Fruit fly (Drosophila melanogaster) whole organism, embryonic: Measurements from ENCODE around the gene dlt.

ENCODE experiments used
- Ada2b ChIP-seq: fragments of 200-800 bp; sonication (Bioruptor generic); IDR thresholded peaks from 2 replicates; pipeline ENCODE4 v1.3.6; 2022; ENCODE audit warnings: missing biosample characterization, missing genetic modification characterization
- BEAF-32 ChIP-seq: fragments of 200-800 bp; sonication (Bioruptor generic); optimal IDR thresholded peaks from 3 replicates; lab custom pipeline; 2017; ENCODE audit warnings: missing biosample characterization, missing genetic modification characterization, mild to moderate bottlenecking, moderate library complexity, missing genetic modification reagents
- CG10654 ChIP-seq: fragments of 200-800 bp; sonication (Bioruptor generic); optimal IDR thresholded peaks from 2 replicates; lab custom pipeline; 2016; ENCODE audit warnings: missing biosample characterization, missing genetic modification characterization
- CG11695 ChIP-seq: fragments of 200-800 bp; sonication (Bioruptor generic); IDR thresholded peaks from 3 replicates; pipeline ENCODE4 v1.3.6; 2022; ENCODE audit warnings: missing biosample characterization, missing genetic modification characterization
- CG17568 ChIP-seq: fragments of 200-800 bp; sonication (Bioruptor generic); optimal IDR thresholded peaks from 2 replicates; lab custom pipeline; 2018; ENCODE audit warnings: missing biosample characterization, mild to moderate bottlenecking, missing genetic modification characterization, moderate library complexity
- CG18011 ChIP-seq: fragments of 200-800 bp; sonication (Bioruptor generic); optimal IDR thresholded peaks from 2 replicates; lab custom pipeline; 2017; ENCODE audit warnings: missing biosample characterization, missing genetic modification characterization, mild to moderate bottlenecking, moderate library complexity, missing genotype
- CG4282 ChIP-seq: fragments of 200-800 bp; sonication (Bioruptor generic); optimal IDR thresholded peaks from 2 replicates; lab custom pipeline; 2016; ENCODE audit warnings: missing biosample characterization, missing genetic modification characterization
- CG7357 ChIP-seq: fragments of 200-800 bp; sonication (Bioruptor generic); IDR thresholded peaks from 3 replicates; pipeline ENCODE4 v1.3.6; 2022; ENCODE audit warnings: missing biosample characterization, missing genetic modification characterization
- CG8388 ChIP-seq: fragments of 200-800 bp; sonication (Bioruptor generic); optimal IDR thresholded peaks from 2 replicates; lab custom pipeline; 2019; ENCODE audit warnings: missing biosample characterization, mild to moderate bottlenecking, missing genetic modification characterization, moderate library complexity
- CG9609 ChIP-seq: fragments of 200-800 bp; sonication (Bioruptor generic); optimal IDR thresholded peaks from 3 replicates; lab custom pipeline; 2016; ENCODE audit warnings: missing biosample characterization, missing genetic modification characterization
- CG9876 ChIP-seq: fragments of 200-800 bp; sonication (Bioruptor generic); optimal IDR thresholded peaks from 2 replicates; lab custom pipeline; 2016; ENCODE audit warnings: missing biosample characterization, missing genetic modification characterization
- D ChIP-seq, 2 experiments: fragments of 200-800 bp in 1 of 2; fragments of >200 bp in 1 of 2; sonication (Bioruptor generic) in 1 of 2; optimal IDR thresholded peaks; 2 replicates in 1 of 2; 3 replicates in 1 of 2; lab custom pipeline; 2017; ENCODE audit warnings: mild to moderate bottlenecking in 1 of 2, missing biosample characterization in 1 of 2, missing genetic modification characterization in 1 of 2, missing genetic modification reagents in 1 of 2
- Dbx ChIP-seq: fragments of 200-800 bp; sonication (Bioruptor generic); IDR thresholded peaks from 3 replicates; pipeline ENCODE4 v1.3.6; 2022; ENCODE audit warnings: missing biosample characterization, missing genetic modification characterization
- Dip2 ChIP-seq: fragments of 200-800 bp; sonication (Bioruptor generic); IDR thresholded peaks from 2 replicates; pipeline ENCODE4 v1.3.6; 2022; ENCODE audit warnings: missing biosample characterization, missing genetic modification characterization
- Dll ChIP-seq: fragments of 200-800 bp; sonication (Bioruptor generic); IDR thresholded peaks from 4 replicates; pipeline ENCODE4 v1.3.6; 2022; ENCODE audit warnings: missing biosample characterization, missing genetic modification characterization; ENCODE audit not compliant: partially characterized antibody
- Fer2 ChIP-seq: fragments of 200-800 bp; sonication (Bioruptor generic); optimal IDR thresholded peaks from 2 replicates; lab custom pipeline; 2018; ENCODE audit warnings: missing biosample characterization, mild to moderate bottlenecking, missing genetic modification characterization, moderate library complexity
- H2.0 ChIP-seq: fragments of 200-800 bp; sonication (Bioruptor generic); IDR thresholded peaks from 2 replicates; pipeline ENCODE4 v1.3.6; 2022; ENCODE audit warnings: missing biosample characterization, missing genetic modification characterization
- Lhr ChIP-seq: fragments of 200-800 bp; sonication (Bioruptor generic); optimal IDR thresholded peaks from 3 replicates; lab custom pipeline; 2017; ENCODE audit warnings: mild to moderate bottlenecking, missing biosample characterization, missing genetic modification reagents, missing genetic modification characterization
- Mad ChIP-seq: fragments of 200-800 bp; sonication (Bioruptor generic); optimal IDR thresholded peaks from 2 replicates; lab custom pipeline; 2016; ENCODE audit warnings: missing biosample characterization, missing genetic modification characterization
- Max ChIP-seq: fragments of 200-800 bp; sonication (Bioruptor generic); optimal IDR thresholded peaks from 2 replicates; lab custom pipeline; 2016; ENCODE audit warnings: missing biosample characterization, mild to moderate bottlenecking, missing genetic modification characterization
- Med ChIP-seq: fragments of 200-800 bp; sonication (Bioruptor generic); peaks from one replicate; lab custom pipeline; 2016; ENCODE audit warnings: missing biosample characterization, missing genetic modification characterization, mild to moderate bottlenecking, inconsistent platforms, moderate library complexity
- Mes4 ChIP-seq: fragments of 200-800 bp; sonication (Bioruptor generic); optimal IDR thresholded peaks from 2 replicates; lab custom pipeline; 2016; ENCODE audit warnings: missing biosample characterization, missing genetic modification characterization
- NK7.1 ChIP-seq: fragments of 200-800 bp; sonication (Bioruptor generic); optimal IDR thresholded peaks from 3 replicates; lab custom pipeline; 2016; ENCODE audit warnings: missing biosample characterization, missing genetic modification characterization
- Oli ChIP-seq: fragments of 200-800 bp; sonication (Bioruptor generic); optimal IDR thresholded peaks from 2 replicates; lab custom pipeline; 2018; ENCODE audit warnings: missing biosample characterization, mild to moderate bottlenecking, missing genetic modification characterization, moderate library complexity
- ab ChIP-seq: fragments of 200-800 bp; sonication (Bioruptor generic); optimal IDR thresholded peaks from 2 replicates; lab custom pipeline; 2016; ENCODE audit warnings: missing biosample characterization, missing genetic modification characterization
- corto ChIP-seq: fragments of 200-800 bp; sonication (Bioruptor generic); optimal IDR thresholded peaks from 2 replicates; lab custom pipeline; 2016; ENCODE audit warnings: missing biosample characterization, mild to moderate bottlenecking, missing genetic modification characterization, moderate library complexity
- dati ChIP-seq: fragments of 200-800 bp; sonication (Bioruptor generic); IDR thresholded peaks from 2 replicates; pipeline ENCODE4 v1.3.6; 2022; ENCODE audit warnings: missing biosample characterization, missing genetic modification characterization
- gem ChIP-seq: fragments of 200-800 bp; sonication (Bioruptor generic); optimal IDR thresholded peaks from 2 replicates; lab custom pipeline; 2019; ENCODE audit warnings: missing biosample characterization, mild to moderate bottlenecking, missing genetic modification characterization, moderate library complexity
- gfzf ChIP-seq: fragments of 200-800 bp; sonication (Bioruptor generic); optimal IDR thresholded peaks from 2 replicates; lab custom pipeline; 2016; ENCODE audit warnings: missing biosample characterization, mild to moderate bottlenecking, missing genetic modification characterization, moderate library complexity
- hkb ChIP-seq, 2 experiments: fragments of 200-800 bp in 1 of 2; fragments of >200 bp in 1 of 2; sonication (Bioruptor generic) in 1 of 2; IDR thresholded peaks in 1 of 2; optimal IDR thresholded peaks in 1 of 2; 2 replicates each; pipeline versions ENCODE4 v1.3.6 to Lab custom; 2017 to 2022; ENCODE audit warnings: missing biosample characterization in 1 of 2, missing genetic modification characterization in 1 of 2
- hth ChIP-seq: fragments of >200 bp; optimal IDR thresholded peaks from 2 replicates; lab custom pipeline; 2017; ENCODE audit warnings: inconsistent platforms
- jing ChIP-seq: fragments of 200-800 bp; sonication (Bioruptor generic); optimal IDR thresholded peaks from 2 replicates; lab custom pipeline; 2018; ENCODE audit warnings: missing biosample characterization, mild to moderate bottlenecking, missing genetic modification characterization
- knrl ChIP-seq: fragments of 200-800 bp; sonication (Bioruptor generic); IDR thresholded peaks from 3 replicates; pipeline ENCODE4 v1.3.6; 2022; ENCODE audit warnings: missing biosample characterization, missing genetic modification characterization; ENCODE audit not compliant: partially characterized antibody
- lmd ChIP-seq: fragments of 200-800 bp; sonication (Bioruptor generic); IDR thresholded peaks from 2 replicates; pipeline ENCODE4 v1.3.6; 2022; ENCODE audit warnings: missing biosample characterization, missing genetic modification characterization
- luna ChIP-seq: fragments of 200-800 bp; sonication (Bioruptor generic); optimal IDR thresholded peaks from 2 replicates; lab custom pipeline; 2016; ENCODE audit warnings: missing biosample characterization, missing genetic modification characterization
- mld ChIP-seq: fragments of 200-800 bp; sonication (Bioruptor generic); IDR thresholded peaks from 3 replicates; pipeline ENCODE4 v1.3.6; 2022; ENCODE audit warnings: missing biosample characterization, missing genetic modification characterization; ENCODE audit not compliant: partially characterized antibody
- nerfin-1 ChIP-seq: fragments of 200-800 bp; sonication (Bioruptor generic); optimal IDR thresholded peaks from 3 replicates; lab custom pipeline; 2019; ENCODE audit warnings: missing biosample characterization, mild to moderate bottlenecking, missing genetic modification characterization, moderate library complexity
- onecut ChIP-seq: fragments of 200-800 bp; sonication (Bioruptor generic); IDR thresholded peaks from 2 replicates; pipeline ENCODE4 v1.3.6; 2022; ENCODE audit warnings: missing biosample characterization, missing genetic modification characterization
- p53 ChIP-seq: fragments of 200-800 bp; sonication (Bioruptor generic); optimal IDR thresholded peaks from 2 replicates; lab custom pipeline; 2016; ENCODE audit warnings: missing biosample characterization, missing genetic modification characterization
- peb ChIP-seq: fragments of 200-800 bp; sonication (Bioruptor generic); IDR thresholded peaks from 2 replicates; pipeline ENCODE4 v1.3.6; 2022; ENCODE audit warnings: missing biosample characterization, missing genetic modification characterization
- pnt ChIP-seq: fragments of 200-800 bp; sonication (Bioruptor generic); optimal IDR thresholded peaks from 3 replicates; lab custom pipeline; 2016; ENCODE audit warnings: missing biosample characterization, missing genetic modification characterization
- shn ChIP-seq: fragments of 200-800 bp; sonication (Bioruptor generic); optimal IDR thresholded peaks from 3 replicates; lab custom pipeline; 2016; ENCODE audit warnings: missing biosample characterization, missing genetic modification characterization
- tin ChIP-seq: fragments of 200-800 bp; sonication (Bioruptor generic); optimal IDR thresholded peaks from 3 replicates; lab custom pipeline; 2016; ENCODE audit warnings: missing biosample characterization, missing genetic modification characterization
- tna ChIP-seq: fragments of 200-800 bp; sonication (Bioruptor generic); IDR thresholded peaks from 2 replicates; pipeline ENCODE4 v1.3.6; 2022; ENCODE audit warnings: missing biosample characterization, missing genetic modification characterization; ENCODE audit not compliant: partially characterized antibody
- toy ChIP-seq: fragments of 200-800 bp; sonication (Bioruptor generic); IDR thresholded peaks from 2 replicates; pipeline ENCODE4 v1.3.6; 2022; ENCODE audit warnings: missing biosample characterization, missing genetic modification characterization
- unpg ChIP-seq: fragments of 200-800 bp; sonication (Bioruptor generic); optimal IDR thresholded peaks from 3 replicates; lab custom pipeline; 2018; ENCODE audit warnings: missing biosample characterization, mild to moderate bottlenecking, missing genetic modification characterization, moderate library complexity
- usp ChIP-seq: fragments of >200 bp; optimal IDR thresholded peaks from 2 replicates; lab custom pipeline; 2017; ENCODE audit warnings: missing biosample characterization, missing genetic modification characterization
- zf30C ChIP-seq: fragments of 200-800 bp; sonication (Bioruptor generic); optimal IDR thresholded peaks from 3 replicates; lab custom pipeline; 2018; ENCODE audit warnings: missing biosample characterization, mild to moderate bottlenecking, missing genetic modification characterization

Gene dlt

dm6 chr3L:1794164-1794942 is 775 bp downstream of the dlt start (continued):
- TF ChIP-seq lmd (no peak), CG10654 (GFP tag; lab: Kevin White, UChicago) (no peak), shn (GFP tag; lab: Kevin White, UChicago) (no peak), nerfin-1 (tag; lab: Kevin White, UChicago) (peak; percentile 84), hth (lab: Kevin White, UChicago) (no peak), Med (peak; percentile 88), ab (peak; percentile 27), usp (GFP tag; lab: Kevin White, UChicago) (no peak), tin (GFP tag; lab: Kevin White, UChicago) (no peak), mld (no peak), Dll (GFP tag; lab: Robert Waterston, UW) (0 out of 4 replicates have a peak, but pooled peaks have one; percentile 23), unpg (no peak), knrl (GFP tag; lab: Robert Waterston, UW) (peak; percentile 36; the same call in 1 of the 3 replicates), Ada2b (no peak), zf30C (GFP tag; lab: Kevin White, UChicago) (no peak), Max (no peak), pnt (no peak), CG9609 (no peak), onecut (no peak; the same call in 1 of the 2 replicates), p53 (GFP tag; lab: Kevin White, UChicago) (no peak), corto (GFP tag; lab: Kevin White, UChicago) (no peak), dati (GFP tag; lab: Robert Waterston, UW) (no peak), gfzf (GFP tag; lab: Kevin White, UChicago) (no peak), hkb (optimal IDR thresholded peaks at IDR 0.05; lab: Kevin White, UChicago) (no peak), hkb (GFP tag; IDR thresholded peaks at IDR 0.05; lab: Robert Waterston, UW) (peak; percentile 34; the same call in 1 of the 2 replicates), toy (no peak), CG9876 (no peak), Dip2 (GFP tag; lab: Robert Waterston, UW) (no peak), Oli (tag; lab: Kevin White, UChicago) (no peak), Mad (no peak), jing (GFP tag; lab: Kevin White, UChicago) (no peak), gem (tag; lab: Kevin White, UChicago) (no peak), CG8388 (GFP tag; lab: Kevin White, UChicago) (no peak), BEAF-32 (no peak), CG11695 (peak; percentile 63; the same call in 1 of the 3 replicates), Lhr (no peak), Mes4 (GFP tag; lab: Kevin White, UChicago) (no peak), peb (GFP tag; lab: Robert Waterston, UW) (no peak), D (optimal IDR thresholded peaks at IDR 0.05; lab: Kevin White, UChicago) (peak; percentile 17), D (GFP tag; optimal IDR thresholded peaks at IDR 0.05; lab: Kevin White, UChicago) (no peak), tna (GFP tag; lab: Robert Waterston, UW) (no peak; the same call in 1 of the 2 replicates), Fer2 (tag; lab: Kevin White, UChicago) (no peak), CG17568 (GFP tag; lab: Kevin White, UChicago) (no peak), CG18011 (GFP tag; lab: Kevin White, UChicago) (no peak), CG7357 (no peak), H2.0 (GFP tag; lab: Robert Waterston, UW) (peak; percentile 18; the same call in 1 of the 2 replicates), Dbx (peak; percentile 61; the same call in 1 of the 3 replicates), luna (GFP tag; lab: Kevin White, UChicago) (no peak), CG4282 (GFP tag; lab: Kevin White, UChicago) (no peak), NK7.1 (no peak)
